Worm (Caenorhabditis elegans) whole organism, midembryonic: ENCODE measurements around the gene K09C6.3.

ENCODE experiments used
- klf-2 ChIP-seq: fragments of 200-800 bp; sonication (Bioruptor generic); conservative IDR thresholded peaks from 2 replicates; pipeline ENCODE4 v1.3.6; 2022; ENCODE audit warnings: missing genetic modification reagents, missing genetic modification characterization, missing compliant biosample characterization
- med-1 ChIP-seq: sonication (generic microtip); optimal IDR thresholded peaks from 2 replicates; lab custom pipeline; 2017; ENCODE audit warnings: missing genetic modification characterization, mild to moderate bottlenecking, missing compliant biosample characterization, antibody characterized with exemption, missing genetic modification reagents; ENCODE audit not compliant: insufficient read depth

- TF ChIP-seq klf-2 (GFP tag; lab: Robert Waterston, UW) (no peak), med-1 (GFP tag; lab: Kevin White, UChicago) (no peak)
These were observed 18.9 kb upstream of the K09C6.3 start, which contains the start of gene F41H8.1 for ce11 chrV:833368-833767.
